Fruit fly (Drosophila melanogaster): ENCODE measurements around the gene CG12320.

The CG12320 gene

DNA sequence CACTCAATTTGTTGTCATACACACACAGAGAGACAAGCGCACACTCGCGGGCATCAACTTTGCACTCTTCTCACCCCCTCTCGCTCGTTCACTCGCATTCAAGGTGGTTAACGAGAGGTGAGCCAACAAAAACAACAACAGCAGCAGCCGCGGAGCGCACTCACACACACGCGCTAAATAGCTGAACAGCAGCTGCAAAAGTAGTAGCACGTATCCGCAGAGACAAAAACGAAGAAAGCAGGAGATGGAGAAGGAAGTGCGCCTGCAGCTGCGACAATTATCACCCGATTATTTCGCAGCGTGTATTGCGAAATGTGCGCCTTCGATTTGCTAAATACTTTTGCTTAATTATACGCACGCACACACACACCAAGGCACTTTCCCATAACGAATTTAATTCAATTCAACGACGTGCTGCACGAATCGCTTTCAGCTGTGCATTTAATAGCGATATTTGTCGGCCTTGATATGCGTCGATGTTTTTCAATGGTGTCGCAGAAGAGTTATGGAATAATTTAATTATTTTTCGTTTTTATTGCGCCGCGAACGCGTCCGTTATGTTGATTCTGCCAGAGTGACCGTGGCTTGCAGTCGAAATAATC lies 45.9 kb upstream of the CG12320 start (continued):
- TF ChIP-seq Sox102F (GFP tag; optimal IDR thresholded peaks at IDR 0.05) (no peak), CG3407 (GFP tag; optimal IDR thresholded peaks at IDR 0.05) (no peak), Taf1 (GFP tag; IDR thresholded peaks at IDR 0.05) (no peak), CG16813 (GFP tag; IDR thresholded peaks at IDR 0.05; ENCODE audit: partially characterized antibody) (no peak), CG4282 (GFP tag; optimal IDR thresholded peaks at IDR 0.05) (peak; percentile 13), CG18599 (GFP tag; optimal IDR thresholded peaks at IDR 0.05) (peak; percentile 54), gfzf (GFP tag; optimal IDR thresholded peaks at IDR 0.05) (no peak), CG17802 (tag; optimal IDR thresholded peaks at IDR 0.05) (no peak), psq (GFP tag; optimal IDR thresholded peaks at IDR 0.05) (no peak), PHDP (tag; optimal IDR thresholded peaks at IDR 0.05) (no peak), bbx (GFP tag; IDR thresholded peaks at IDR 0.05; ENCODE audit: partially characterized antibody) (peak; percentile 23; the same call in 1 of the 2 replicates), CG31388 (GFP tag; optimal IDR thresholded peaks at IDR 0.05) (no peak), gro (GFP tag; optimal IDR thresholded peaks at IDR 0.05) (no peak), dimm (GFP tag; IDR thresholded peaks at IDR 0.05) (no peak), run (tag; optimal IDR thresholded peaks at IDR 0.05) (peak; percentile 31), CG11085 (GFP tag; IDR thresholded peaks at IDR 0.05) (no peak), so (GFP tag; IDR thresholded peaks at IDR 0.05) (0 out of 3 replicates have a peak, but pooled peaks have one; percentile 37), pita (GFP tag; optimal IDR thresholded peaks at IDR 0.05) (no peak), vfl (GFP tag; optimal IDR thresholded peaks at IDR 0.05) (no peak), CG13123 (GFP tag; optimal IDR thresholded peaks at IDR 0.05) (no peak), CG2129 (GFP tag; IDR thresholded peaks at IDR 0.05; ENCODE audit: partially characterized antibody) (no peak), nau (GFP tag; optimal IDR thresholded peaks at IDR 0.05) (no peak), seq (GFP tag; IDR thresholded peaks at IDR 0.05) (peak; percentile 74), BEAF-32 (GFP tag; optimal IDR thresholded peaks at IDR 0.05) (no peak), Ada2b (GFP tag; IDR thresholded peaks at IDR 0.05) (no peak), tup (GFP tag; optimal IDR thresholded peaks at IDR 0.05) (no peak), H15 (GFP tag; IDR thresholded peaks at IDR 0.05) (0 out of 3 replicates have a peak, but pooled peaks have one; percentile 6), phol (tag; optimal IDR thresholded peaks at IDR 0.05) (no peak), Scr (GFP tag; IDR thresholded peaks at IDR 0.05; ENCODE audit: partially characterized antibody) (no peak), Dip3 (GFP tag; optimal IDR thresholded peaks at IDR 0.05) (peak; percentile 18), knrl (GFP tag; IDR thresholded peaks at IDR 0.05; ENCODE audit: partially characterized antibody) (no peak), MTF-1 (GFP tag; optimal IDR thresholded peaks at IDR 0.05; ENCODE audit: borderline replicate concordance) (no peak), CG17328 (GFP tag; IDR thresholded peaks at IDR 0.05) (peak; percentile 44; the same call in 1 of the 2 replicates), bab2 (GFP tag; optimal IDR thresholded peaks at IDR 0.05) (no peak), CG4617 (GFP tag; optimal IDR thresholded peaks at IDR 0.05; ENCODE audit: borderline replicate concordance) (peak; percentile 46), Gsc (GFP tag; IDR thresholded peaks at IDR 0.05) (no peak), Dad (GFP tag; optimal IDR thresholded peaks at IDR 0.05) (no peak), CG13775 (GFP tag; optimal IDR thresholded peaks at IDR 0.05) (no peak), CG15011 (GFP tag; optimal IDR thresholded peaks at IDR 0.05) (no peak), bcd (GFP tag; optimal IDR thresholded peaks at IDR 0.05) (peak; percentile 38), pb (GFP tag; optimal IDR thresholded peaks at IDR 0.05) (peak; percentile 12), D19A (tag; optimal IDR thresholded peaks at IDR 0.05) (no peak), CG3995 (GFP tag; optimal IDR thresholded peaks at IDR 0.05) (no peak), wek (GFP tag; optimal IDR thresholded peaks at IDR 0.05) (peak; percentile 27), Lim3 (GFP tag; IDR thresholded peaks at IDR 0.05) (no peak), abd-A (tag; optimal IDR thresholded peaks at IDR 0.05) (peak; percentile 46), sens (GFP tag) (peak; percentile 68), lov (optimal IDR thresholded peaks at IDR 0.05) (no peak), lov (GFP tag; IDR thresholded peaks at IDR 0.05) (no peak), Six4 (GFP tag; optimal IDR thresholded peaks at IDR 0.05) (no peak)

Data from whole organism, embryonic.